Worm (Caenorhabditis elegans): ENCODE results near the gene ins-34.

The ins-34 gene

DNA sequence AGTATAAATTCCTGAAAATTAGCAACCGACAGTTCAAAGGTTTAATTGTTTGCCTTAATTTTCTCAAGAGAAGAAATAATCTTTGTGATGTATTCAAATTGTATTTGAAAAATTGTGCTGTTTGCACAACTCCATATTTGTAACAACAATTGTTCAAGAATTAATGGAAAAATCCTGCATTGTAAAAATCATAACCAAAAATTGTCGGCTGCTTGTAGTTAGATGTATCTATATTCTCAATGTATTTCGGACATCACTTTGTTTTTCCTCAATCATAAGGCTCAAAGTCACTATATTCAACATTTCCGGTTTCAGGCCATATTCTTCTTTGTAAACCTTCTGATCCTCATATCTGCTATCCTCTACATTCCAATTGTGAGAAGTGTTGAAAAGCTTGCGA lies 36.7 kb downstream of the ins-34 start:
- no peak for TF ChIP-seq madf-5 (GFP tag; IDR thresholded peaks at IDR 0.05)
- peak; percentile 70 for TF ChIP-seq snpc-1.2 (GFP tag; IDR thresholded peaks at IDR 0.05)
- no peak for TF ChIP-seq mep-1 (tag; optimal IDR thresholded peaks at IDR 0.05)

DNA sequence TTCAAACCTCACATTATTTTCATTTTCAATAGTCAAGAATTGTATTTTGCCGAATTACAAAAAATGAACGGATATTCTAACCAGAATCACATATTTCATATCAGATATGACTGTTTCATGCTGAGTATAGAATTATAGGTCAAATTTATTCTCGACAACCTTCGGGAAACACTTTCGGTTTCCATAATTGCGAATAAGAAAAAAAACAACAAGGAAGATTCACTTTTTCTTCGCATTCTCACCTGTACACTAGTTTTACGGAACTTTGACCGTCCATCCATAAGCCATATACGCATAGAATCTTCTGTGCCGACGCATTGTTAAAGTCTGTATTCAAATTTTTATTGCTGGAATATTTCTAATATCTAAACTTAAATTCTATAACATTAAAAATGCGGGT lies 39.2 kb downstream of the ins-34 start, which contains the start of gene oac-37:
Gene oac-37, plus strand, starts transcription at position 301 of the 400 bp plus-strand sequence.
- no peak for TF ChIP-seq mxl-3 (GFP tag; optimal IDR thresholded peaks at IDR 0.05)
- no peak for TF ChIP-seq zfp-2 (tag; optimal IDR thresholded peaks at IDR 0.05)
- TF ChIP-seq daf-12 (tag; optimal IDR thresholded peaks at IDR 0.05), result no peak
- TF ChIP-seq spr-1 (tag; optimal IDR thresholded peaks at IDR 0.05), result no peak
- TF ChIP-seq R02D3.7 (tag; optimal IDR thresholded peaks at IDR 0.05), result no peak
- TF ChIP-seq lim-7 (GFP tag; IDR thresholded peaks at IDR 0.05), result no peak
- no peak for TF ChIP-seq attf-4 (tag; optimal IDR thresholded peaks at IDR 0.05)
- TF ChIP-seq cey-2 (tag; optimal IDR thresholded peaks at IDR 0.05; ENCODE audit: borderline replicate concordance, insufficient read depth), result no peak
- TF ChIP-seq egl-27 (tag; optimal IDR thresholded peaks at IDR 0.05), result no peak
- TF ChIP-seq dpl-1 (GFP tag; optimal IDR thresholded peaks at IDR 0.05), result no peak

DNA sequence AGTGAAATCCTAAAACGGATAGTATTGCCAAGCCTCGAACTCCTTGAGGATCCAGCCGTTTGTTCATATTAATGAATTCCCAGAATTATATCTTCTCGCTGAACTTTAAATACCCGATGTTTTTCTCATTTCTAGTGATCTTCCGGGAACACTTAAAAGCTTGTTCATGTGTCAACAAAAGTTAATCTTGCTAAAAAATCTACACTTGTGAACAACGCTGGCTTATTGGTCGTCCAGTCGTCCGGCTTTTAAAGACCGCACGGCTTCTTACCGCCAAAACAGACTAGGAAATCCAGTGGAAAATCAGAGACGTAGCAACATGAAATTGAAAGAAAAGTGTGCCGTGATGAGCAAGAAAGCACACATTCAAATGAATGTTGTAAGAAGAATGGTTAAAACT lies 46.9 kb downstream of the ins-34 start, which contains the start of gene oac-38:
Gene oac-38, minus strand, starts transcription at position 101 of the 400 bp plus-strand sequence.
- TF ChIP-seq skn-1 (tag; optimal IDR thresholded peaks at IDR 0.05) (no peak), aha-1 (tag) (no peak), mxl-2 (GFP tag; conservative IDR thresholded peaks at IDR 0.05) (no peak)
